Worm (Caenorhabditis elegans) whole organism, young adult: Measurements from ENCODE around the gene srxa-18.

Experiments
- F23B12.7 ChIP-seq: sonication (generic microtip); optimal IDR thresholded peaks from 2 replicates; lab custom pipeline; 2017; ENCODE audit warnings: missing genetic modification characterization, mild to moderate bottlenecking, missing compliant biosample characterization, antibody characterized with exemption, moderate library complexity; ENCODE audit not compliant: insufficient read depth
- lag-1 ChIP-seq: fragments of 200-800 bp; sonication (Bioruptor generic); IDR thresholded peaks from 2 replicates; pipeline ENCODE4 v1.3.6; 2022; ENCODE audit warnings: missing genetic modification reagents, missing genetic modification characterization, missing compliant biosample characterization
- nfya-1 ChIP-seq: sonication (generic microtip); optimal IDR thresholded peaks from 2 replicates; lab custom pipeline; 2017; ENCODE audit warnings: antibody characterized with exemption, missing compliant biosample characterization, missing genetic modification characterization, borderline replicate concordance; ENCODE audit not compliant: insufficient read depth
- pha-4 ChIP-seq: fragments of 150-350 bp; sonication (generic microtip); optimal IDR thresholded peaks from 2 replicates; lab custom pipeline; 2014; ENCODE audit warnings: missing biosample characterization, missing genetic modification reagents, missing genetic modification characterization
- unc-62 ChIP-seq: fragments of 150-350 bp; optimal IDR thresholded peaks from 2 replicates; lab custom pipeline; 2014; ENCODE audit warnings: missing biosample characterization, missing genetic modification reagents, missing genetic modification characterization

DNA sequence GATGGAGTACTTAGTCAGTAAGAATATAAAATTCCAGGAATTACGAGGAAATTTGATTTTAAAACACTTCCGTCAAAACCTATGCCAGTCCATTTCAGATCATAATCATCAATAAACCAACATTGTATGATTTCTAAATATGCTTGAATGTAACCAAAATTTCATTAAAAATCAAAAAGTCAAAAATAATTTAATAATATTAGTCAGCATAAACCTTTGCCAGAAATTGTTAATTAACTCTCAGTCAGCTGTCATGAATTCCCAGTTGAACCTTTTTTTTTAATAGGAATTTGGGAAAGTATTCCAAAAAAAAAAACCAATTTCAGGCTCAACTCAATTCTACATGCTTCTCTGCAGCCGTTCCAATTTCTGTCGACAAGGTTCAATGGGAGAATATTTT lies 27.6 kb upstream of the srxa-18 start, which contains the start of gene srsx-26:
- TF ChIP-seq pha-4 (tag; lab: Kevin White, UChicago) (no peak), nfya-1 (tag; lab: Kevin White, UChicago) (no peak), unc-62 (GFP tag; lab: Kevin White, UChicago) (no peak), lag-1 (GFP tag; lab: Robert Waterston, UW) (no peak), F23B12.7 (tag; lab: Kevin White, UChicago) (no peak)
